Worm (Caenorhabditis elegans): ENCODE results near the gene dnj-23.

DNA sequence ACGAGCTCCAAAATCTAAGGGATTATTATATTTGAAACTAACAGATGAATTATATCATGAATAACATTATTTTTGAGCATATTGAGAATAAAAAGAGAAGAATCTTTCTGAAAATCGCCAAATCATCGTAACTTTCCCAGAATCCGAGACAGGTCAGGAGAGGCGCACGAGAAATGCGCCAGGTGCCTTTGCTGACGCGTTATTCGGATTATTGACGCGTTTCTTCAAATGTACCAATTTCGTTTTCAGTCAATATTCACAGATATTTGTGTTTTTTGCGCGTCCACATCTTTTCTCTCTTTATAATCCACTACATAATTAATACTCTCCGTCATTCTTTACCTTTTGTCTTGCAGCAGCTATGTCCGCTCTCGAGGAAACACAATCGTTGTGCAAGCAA, 9.4 kb downstream of the dnj-23 start, which contains the start of gene T24H10.1:
- TF ChIP-seq unc-130 (GFP tag; optimal IDR thresholded peaks at IDR 0.05) (no peak), nfya-1 (tag; optimal IDR thresholded peaks at IDR 0.05; ENCODE audit: borderline replicate concordance, insufficient read depth) (no peak), F57A8.1 (GFP tag; optimal IDR thresholded peaks at IDR 0.05) (no peak), ztf-25 (GFP tag; IDR thresholded peaks at IDR 0.05) (no peak), B0035.1 (tag; optimal IDR thresholded peaks at IDR 0.05) (no peak), dpl-1 (GFP tag; optimal IDR thresholded peaks at IDR 0.05) (peak; percentile 48)
